Fruit fly (Drosophila melanogaster) Kc167 (cell line): Measurements from ENCODE around the gene srw.

Experiments used
- Myc ChIP-seq: fragments of >200 bp; optimal IDR thresholded peaks from 2 replicates; lab custom pipeline; 2017; ENCODE audit warnings: missing external identifiers
- Sin3A ChIP-seq: fragments of >200 bp; optimal IDR thresholded peaks from 2 replicates; lab custom pipeline; 2018; ENCODE audit warnings: missing external identifiers
- h ChIP-seq: fragments of >200 bp; optimal IDR thresholded peaks from 3 replicates; lab custom pipeline; 2018; ENCODE audit warnings: missing external identifiers
- insv ChIP-seq: fragments of >200 bp; optimal IDR thresholded peaks from 3 replicates; lab custom pipeline; 2018; ENCODE audit warnings: missing external identifiers
- psq ChIP-seq: fragments of >200 bp; optimal IDR thresholded peaks from 2 replicates; lab custom pipeline; 2017; ENCODE audit warnings: missing external identifiers
- ttk ChIP-seq: sonication (Bioruptor generic); optimal IDR thresholded peaks from 2 replicates; lab custom pipeline; 2017; ENCODE audit warnings: missing external identifiers

The srw gene

DNA sequence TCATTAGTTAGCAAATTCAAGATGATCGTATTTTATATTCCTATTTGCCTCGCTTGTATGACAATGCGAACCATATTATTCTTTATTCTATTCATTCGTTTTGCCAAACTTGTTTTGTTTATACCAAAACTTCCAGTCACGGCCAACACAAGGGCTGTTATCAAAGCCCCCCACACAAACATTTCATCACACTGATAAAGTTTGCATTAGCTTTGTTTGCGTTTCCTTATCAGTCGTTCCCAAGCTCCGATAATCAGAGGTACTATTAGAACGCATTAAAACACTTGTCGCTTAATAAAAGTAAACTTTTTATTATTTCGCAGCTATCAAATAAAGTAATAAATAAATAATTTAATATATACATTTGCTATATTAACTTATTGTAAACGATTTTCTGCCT is 10.4 kb upstream of the srw start:
- no peak for TF ChIP-seq h
- TF ChIP-seq psq (lab: Kevin White, UChicago) = no peak
- no peak for TF ChIP-seq Sin3A (lab: Kevin White, UChicago)
- TF ChIP-seq ttk (lab: Kevin White, UChicago) = no peak
- no peak for TF ChIP-seq insv (lab: Kevin White, UChicago)
- TF ChIP-seq Myc (lab: Kevin White, UChicago) = no peak

DNA sequence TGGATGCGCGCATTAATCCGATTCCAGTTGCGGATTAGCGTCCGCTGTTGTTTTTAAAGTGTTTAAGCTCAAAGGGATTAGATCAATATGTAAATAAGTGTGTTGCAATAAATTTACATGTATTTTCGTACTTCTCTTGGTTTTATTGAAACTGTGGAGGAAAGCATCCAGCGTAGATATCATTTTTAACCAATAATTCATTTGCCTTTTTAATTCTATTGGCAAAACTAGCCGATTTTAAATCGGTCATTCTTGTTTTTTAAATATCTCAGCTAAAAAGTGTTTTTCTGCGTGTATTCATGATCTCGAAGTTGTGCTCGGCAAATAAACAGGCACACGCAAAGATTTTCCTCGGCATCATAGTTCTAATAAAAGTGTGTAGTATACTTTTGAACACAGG is 10.0 kb upstream of the srw start:
- TF ChIP-seq psq (lab: Kevin White, UChicago) = no peak
- no peak for TF ChIP-seq Sin3A (lab: Kevin White, UChicago)
- no peak for TF ChIP-seq h
- no peak for TF ChIP-seq ttk (lab: Kevin White, UChicago)

DNA sequence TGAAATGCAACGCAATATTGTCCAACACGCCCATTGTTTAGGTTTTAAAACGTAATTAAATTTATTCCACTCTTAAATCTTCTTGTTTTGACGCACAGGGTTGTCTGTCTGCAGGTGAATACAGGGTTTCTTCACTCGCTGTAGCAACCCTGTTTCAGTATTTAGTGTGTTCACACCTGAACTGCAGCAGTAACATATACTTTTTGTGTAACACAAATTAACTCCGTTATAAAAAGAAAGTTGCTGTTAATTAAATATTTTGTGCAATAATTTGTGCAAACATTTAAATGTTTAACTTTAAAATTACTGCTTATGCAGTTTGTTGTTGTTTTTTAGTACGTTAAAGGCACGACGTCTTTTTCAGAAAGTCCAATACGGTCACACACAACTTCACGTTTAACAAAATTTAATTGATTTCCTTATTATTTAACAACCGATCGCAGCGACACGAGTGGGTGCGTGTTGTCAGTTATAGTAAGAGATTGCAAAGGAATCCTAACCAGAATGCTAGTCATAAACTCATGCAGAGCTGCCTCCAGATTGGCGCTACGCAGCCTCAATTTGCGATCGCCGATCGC is 8.9 kb upstream of the srw start, which contains the start of the genes CG15012 and Fdx2:
CG15012 (minus strand) TSS at position 127 of the 578 bp plus-strand sequence.
Fdx2 (plus strand) TSS at position 363 of the 578 bp plus-strand sequence.
- TF ChIP-seq ttk (lab: Kevin White, UChicago) = no peak
- TF ChIP-seq Myc (lab: Kevin White, UChicago) = no peak
- no peak for TF ChIP-seq insv (lab: Kevin White, UChicago)
- TF ChIP-seq psq (lab: Kevin White, UChicago) = no peak
- no peak for TF ChIP-seq h
- TF ChIP-seq Sin3A (lab: Kevin White, UChicago) = no peak

DNA sequence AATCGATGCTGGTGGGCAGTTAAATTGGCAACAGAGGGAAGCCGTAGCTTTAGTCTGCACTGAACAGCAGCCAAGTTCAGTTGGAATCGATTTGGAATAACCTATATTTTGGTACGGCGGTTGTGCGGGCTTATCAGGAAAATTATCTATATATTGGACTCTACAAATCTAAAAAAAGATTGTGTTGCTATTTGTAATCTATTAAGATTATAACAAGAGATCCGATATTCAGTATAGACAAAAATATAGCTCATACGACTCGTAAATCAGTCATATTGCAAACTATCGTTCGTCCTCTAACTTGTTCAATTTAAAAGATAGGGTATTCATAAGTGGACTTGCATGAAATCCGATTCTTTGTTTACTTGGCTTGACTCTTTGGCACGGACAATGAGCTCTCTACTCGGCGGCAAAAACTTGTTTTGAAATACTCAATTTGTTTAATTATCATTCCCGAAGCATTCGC is 5.3 kb upstream of the srw start, which contains the start of gene Hexo1:
Hexo1 (plus strand) TSS at position 51 of the 466 bp plus-strand sequence.
- no peak for TF ChIP-seq h
- no peak for TF ChIP-seq Sin3A (lab: Kevin White, UChicago)
- no peak for TF ChIP-seq psq (lab: Kevin White, UChicago)
- TF ChIP-seq ttk (lab: Kevin White, UChicago) = no peak
- TF ChIP-seq Myc (lab: Kevin White, UChicago) = no peak
- TF ChIP-seq insv (lab: Kevin White, UChicago) = no peak

DNA sequence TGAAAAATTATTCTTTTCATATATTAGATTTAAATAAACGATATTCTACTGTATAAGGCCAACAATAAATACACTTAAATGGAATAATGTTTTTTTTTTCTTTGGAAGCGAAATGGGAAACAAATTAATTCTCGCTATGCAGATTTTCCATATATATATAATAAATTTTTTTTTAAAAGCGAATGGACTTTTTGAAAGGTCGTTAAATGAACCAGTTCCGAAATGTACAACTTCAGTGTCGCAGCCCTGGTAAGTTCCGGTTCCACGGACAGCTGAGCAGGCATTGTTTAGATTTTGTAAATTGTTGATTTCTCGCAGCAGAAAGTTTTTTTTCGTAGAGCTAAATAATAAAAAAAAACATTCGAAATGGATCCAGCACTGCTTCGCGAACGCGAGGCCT is 3.5 kb upstream of the srw start, which contains the start of gene TfIIEbeta:
TfIIEbeta (plus strand) TSS at position 255 of the 400 bp plus-strand sequence.
- no peak for TF ChIP-seq Myc (lab: Kevin White, UChicago)
- no peak for TF ChIP-seq insv (lab: Kevin White, UChicago)
- TF ChIP-seq Sin3A (lab: Kevin White, UChicago) = no peak
- no peak for TF ChIP-seq ttk (lab: Kevin White, UChicago)

DNA sequence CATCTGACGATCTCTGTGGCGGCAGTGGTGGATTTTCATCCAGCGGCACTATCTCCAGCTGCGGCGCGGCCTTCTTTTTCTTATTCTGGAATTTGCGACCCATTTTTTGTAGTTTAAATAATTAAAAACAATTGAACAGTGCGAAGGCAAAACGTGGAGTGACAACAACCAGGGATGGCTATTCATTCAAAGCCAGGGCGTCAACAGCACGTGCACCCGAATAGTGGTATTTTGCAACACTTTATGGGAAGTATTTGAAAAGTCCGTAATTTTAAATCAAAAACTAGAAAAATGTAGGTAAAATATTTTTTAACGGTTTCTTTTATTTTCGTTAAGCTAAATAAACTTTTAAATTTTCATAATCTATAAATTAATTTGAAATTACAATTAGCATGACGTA is 651 bp downstream of the srw start, which contains the start of gene CG11583:
CG11583 (minus strand) TSS at position 191 of the 400 bp plus-strand sequence.
- TF ChIP-seq Sin3A (lab: Kevin White, UChicago) = no peak
- no peak for TF ChIP-seq psq (lab: Kevin White, UChicago)
- TF ChIP-seq h = no peak
- TF ChIP-seq insv (lab: Kevin White, UChicago) = no peak
- TF ChIP-seq Myc (lab: Kevin White, UChicago) = no peak

DNA sequence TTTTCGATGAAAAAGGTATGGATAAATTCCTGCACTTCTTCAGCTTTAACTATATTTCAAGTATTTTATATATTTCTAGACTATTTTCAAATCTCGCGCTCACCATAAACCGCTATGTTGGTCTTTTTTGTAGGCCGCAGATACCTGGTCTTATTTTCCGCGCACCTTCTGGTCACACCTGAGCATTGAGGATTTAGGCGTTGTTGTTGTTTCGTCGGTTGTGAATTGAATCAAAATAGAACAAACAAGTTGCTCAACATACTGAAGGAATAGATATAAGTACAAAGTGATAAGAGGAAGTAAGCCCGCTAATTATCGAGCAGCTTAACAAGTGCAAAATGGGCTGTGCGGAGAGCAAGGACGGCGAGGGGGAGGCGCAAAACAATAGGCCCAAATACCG is 5.5 kb downstream of the srw start, which contains the start of gene Ctl1:
Ctl1 (plus strand) TSS at position 167 of the 400 bp plus-strand sequence.
- no peak for TF ChIP-seq ttk (lab: Kevin White, UChicago)

DNA sequence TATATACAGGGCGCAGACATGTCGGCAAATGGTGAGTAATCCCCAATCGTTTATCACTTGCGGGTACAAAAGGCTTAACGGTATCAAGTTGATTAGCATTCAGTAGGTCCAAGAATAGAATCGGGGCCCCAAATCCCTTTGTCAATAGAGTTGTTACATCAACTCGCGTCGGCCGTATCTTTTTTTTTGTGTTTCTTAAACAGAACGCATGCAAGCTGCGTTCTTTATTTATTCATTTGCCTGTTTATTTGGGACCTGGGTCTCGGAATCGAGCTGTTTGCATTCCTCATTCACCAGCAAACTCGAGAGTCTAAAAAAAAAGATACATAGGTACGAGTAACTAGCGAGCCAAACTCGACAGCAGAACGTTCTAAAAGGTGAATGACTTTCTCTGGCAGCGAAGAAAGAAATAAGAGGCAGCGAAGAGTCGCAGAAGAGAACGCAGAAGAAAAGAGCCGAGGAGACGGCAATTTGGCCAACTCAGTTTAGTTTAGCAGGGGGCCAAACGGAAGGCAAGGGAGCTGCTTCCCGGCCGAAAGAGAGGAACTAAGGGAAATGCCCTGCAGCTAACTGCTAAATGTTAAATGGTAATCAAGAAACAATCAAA is 11.0 kb downstream of the srw start:
- TF ChIP-seq Myc (lab: Kevin White, UChicago) (no peak), h (no peak), Sin3A (lab: Kevin White, UChicago) (no peak), psq (lab: Kevin White, UChicago) (no peak), insv (lab: Kevin White, UChicago) (no peak), ttk (lab: Kevin White, UChicago) (no peak)

DNA sequence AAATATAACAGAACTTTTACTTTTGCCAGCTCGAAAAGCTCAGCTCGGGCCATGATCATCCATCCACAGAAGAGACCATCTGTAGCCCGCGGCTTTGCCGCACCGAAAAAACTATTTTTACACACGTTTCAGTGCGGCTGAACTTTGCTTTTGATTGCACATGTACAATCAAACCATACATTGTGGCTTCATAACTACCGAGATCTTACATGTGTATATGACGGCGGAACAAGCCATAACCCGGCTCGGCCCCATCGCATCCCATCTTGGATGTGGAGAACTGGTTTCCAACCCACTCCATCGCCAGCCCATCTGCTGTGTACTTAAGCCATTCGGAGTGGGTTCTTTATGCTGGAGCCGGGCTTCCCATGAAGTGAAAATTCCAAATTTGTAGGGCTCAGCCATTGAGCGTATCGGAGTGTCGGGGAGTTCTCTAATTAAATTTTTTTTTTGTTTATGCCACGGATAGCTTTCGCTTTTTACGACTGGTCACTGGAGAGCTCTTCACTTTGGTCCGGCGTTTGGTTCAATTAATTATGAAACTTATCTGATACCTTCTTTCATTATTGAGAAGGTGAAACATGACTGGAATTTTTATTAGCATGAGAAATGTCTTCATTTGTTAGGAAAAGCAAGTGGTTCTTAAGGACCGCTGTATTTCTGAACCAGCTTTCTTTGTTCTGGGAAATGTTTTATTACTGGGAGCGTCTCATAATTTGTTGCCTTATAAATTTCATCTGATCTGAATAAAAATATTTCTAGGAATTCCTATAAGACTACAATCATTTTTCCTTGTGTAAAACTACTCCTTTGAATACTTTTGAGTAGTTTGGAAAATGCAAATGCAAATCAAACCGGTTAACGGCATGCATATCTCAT is 12.1 kb downstream of the srw start:
- TF ChIP-seq h = no peak
- no peak for TF ChIP-seq ttk (lab: Kevin White, UChicago)
- TF ChIP-seq Sin3A (lab: Kevin White, UChicago) = no peak
- no peak for TF ChIP-seq insv (lab: Kevin White, UChicago)
- no peak for TF ChIP-seq psq (lab: Kevin White, UChicago)
- no peak for TF ChIP-seq Myc (lab: Kevin White, UChicago)

DNA sequence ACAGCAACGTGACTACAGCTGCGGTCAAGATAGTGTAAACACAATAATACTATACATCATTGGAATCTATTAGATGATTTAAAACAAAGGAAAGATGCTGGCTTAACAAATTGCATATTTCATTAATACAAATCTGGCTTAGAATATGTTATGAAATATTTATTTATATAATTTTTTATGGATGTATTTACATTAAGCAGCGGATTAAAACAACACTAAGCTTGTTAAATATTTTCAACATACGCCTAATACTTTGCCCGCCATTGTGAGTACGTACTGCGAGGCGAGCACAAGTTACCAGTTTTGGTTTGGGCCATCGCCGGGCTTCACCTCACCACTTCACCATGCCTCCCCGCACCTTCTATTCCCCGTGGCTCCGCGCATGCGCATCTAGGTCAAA is 13.4 kb downstream of the srw start:
- TF ChIP-seq Myc (lab: Kevin White, UChicago) = no peak
- no peak for TF ChIP-seq insv (lab: Kevin White, UChicago)
- TF ChIP-seq h = no peak
- no peak for TF ChIP-seq psq (lab: Kevin White, UChicago)

DNA sequence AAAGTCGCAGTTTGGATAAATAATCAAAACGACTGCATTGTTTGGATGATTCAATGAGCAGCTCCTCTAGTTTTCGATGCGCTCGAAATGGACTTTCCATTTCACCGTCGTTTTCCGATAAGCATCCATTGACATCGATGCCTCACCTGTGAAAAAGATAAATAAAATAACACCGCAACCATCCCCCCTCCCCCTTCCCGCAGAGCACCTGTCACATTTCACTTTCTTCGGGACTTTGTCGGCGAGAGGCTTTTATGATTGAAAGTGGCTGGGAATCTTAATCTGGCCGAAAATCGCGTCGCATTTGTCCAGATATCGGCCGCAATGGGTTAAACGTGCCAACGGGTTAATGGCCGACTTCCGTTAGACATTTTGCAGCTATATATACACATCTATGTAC is 14.1 kb downstream of the srw start:
- TF ChIP-seq h (no peak), ttk (lab: Kevin White, UChicago) (no peak), Myc (lab: Kevin White, UChicago) (no peak), insv (lab: Kevin White, UChicago) (no peak), Sin3A (lab: Kevin White, UChicago) (no peak), psq (lab: Kevin White, UChicago) (no peak)
